Fruit fly (Drosophila melanogaster) whole organism, prepupa: Measurements from ENCODE around the gene CG6345.

Source experiments
- Blimp-1 ChIP-seq: fragments of 200-800 bp; sonication (Bioruptor generic); optimal IDR thresholded peaks from 3 replicates; lab custom pipeline; 2017; ENCODE audit warnings: missing biosample characterization, missing genetic modification characterization, mild to moderate bottlenecking, moderate library complexity, missing genetic modification reagents
- CG11294 ChIP-seq: fragments of 200-800 bp; sonication (Bioruptor generic); IDR thresholded peaks from 2 replicates; pipeline ENCODE4 v1.3.6; 2022; ENCODE audit warnings: missing biosample characterization, missing genetic modification characterization
- CG16779 ChIP-seq: fragments of 200-800 bp; sonication (Bioruptor generic); optimal IDR thresholded peaks from 3 replicates; lab custom pipeline; 2017; ENCODE audit warnings: missing biosample characterization, mild to moderate bottlenecking, missing genetic modification characterization
- CG3919 ChIP-seq: fragments of 200-800 bp; sonication (Bioruptor generic); optimal IDR thresholded peaks from 3 replicates; lab custom pipeline; 2016; ENCODE audit warnings: missing biosample characterization, missing genetic modification characterization
- CG6163 ChIP-seq: fragments of 200-800 bp; sonication (Bioruptor generic); IDR thresholded peaks from 3 replicates; pipeline ENCODE4 v1.3.6; 2022; ENCODE audit warnings: missing biosample characterization, missing genetic modification characterization
- Eip78C ChIP-seq: fragments of 200-800 bp; sonication (Bioruptor generic); peaks from one replicate; lab custom pipeline; 2016; ENCODE audit warnings: missing biosample characterization, missing genetic modification characterization
- Hr38 ChIP-seq: sonication (Bioruptor generic); optimal IDR thresholded peaks from 2 replicates; lab custom pipeline; 2016; ENCODE audit warnings: missing biosample characterization, missing genetic modification characterization
- Met ChIP-seq: fragments of 200-800 bp; sonication (Bioruptor generic); optimal IDR thresholded peaks from 3 replicates; lab custom pipeline; 2016; ENCODE audit warnings: missing biosample characterization, missing genetic modification characterization
- OdsH ChIP-seq: fragments of 200-800 bp; sonication (Bioruptor generic); optimal IDR thresholded peaks from 3 replicates; lab custom pipeline; 2016; ENCODE audit warnings: missing biosample characterization, missing genetic modification characterization
- fd59A ChIP-seq: fragments of 200-800 bp; sonication (Bioruptor generic); optimal IDR thresholded peaks from 2 replicates; lab custom pipeline; 2017; ENCODE audit warnings: missing biosample characterization, mild to moderate bottlenecking, missing genetic modification characterization, missing genetic modification reagents
- fd85E ChIP-seq: fragments of 200-800 bp; sonication (Bioruptor generic); optimal IDR thresholded peaks from 3 replicates; lab custom pipeline; 2016; ENCODE audit warnings: missing biosample characterization, missing genetic modification characterization
- fkh ChIP-seq: fragments of 200-800 bp; sonication (Bioruptor generic); optimal IDR thresholded peaks from 3 replicates; lab custom pipeline; 2017; ENCODE audit warnings: missing biosample characterization, mild to moderate bottlenecking, missing genetic modification characterization, moderate library complexity
- spab ChIP-seq: fragments of 200-800 bp; sonication (Bioruptor generic); optimal IDR thresholded peaks from 2 replicates; lab custom pipeline; 2017; ENCODE audit warnings: missing biosample characterization, mild to moderate bottlenecking, missing genetic modification characterization, missing genetic modification reagents
- svp ChIP-seq: fragments of 200-800 bp; sonication (Bioruptor generic); peaks from one replicate; lab custom pipeline; 2016; ENCODE audit warnings: missing biosample characterization, missing genetic modification characterization

dm6 chr3R:10394368-10394770 is 21.5 kb downstream of the CG6345 start:
- no peak for TF ChIP-seq OdsH (GFP tag; lab: Kevin White, UChicago)
- TF ChIP-seq spab (GFP tag; lab: Kevin White, UChicago): no peak
- TF ChIP-seq Eip78C (GFP tag; lab: Kevin White, UChicago): no peak
- TF ChIP-seq svp (GFP tag; lab: Kevin White, UChicago): no peak
- TF ChIP-seq CG3919 (GFP tag; lab: Kevin White, UChicago): no peak
- TF ChIP-seq Met (GFP tag; lab: Kevin White, UChicago): no peak
- no peak for TF ChIP-seq Blimp-1 (GFP tag; lab: Kevin White, UChicago)
- TF ChIP-seq fkh (GFP tag; lab: Kevin White, UChicago): no peak
- no peak for TF ChIP-seq Hr38 (GFP tag; lab: Kevin White, UChicago)
- no peak for TF ChIP-seq fd59A
- no peak for TF ChIP-seq CG16779 (tag; lab: Kevin White, UChicago)
- no peak for TF ChIP-seq CG6163
- no peak for TF ChIP-seq CG11294
- no peak for TF ChIP-seq fd85E (GFP tag; lab: Kevin White, UChicago)
